Fruit fly (Drosophila melanogaster) whole organism, embryonic: ENCODE measurements around the gene Txl.

ENCODE experiments used
- Abd-B ChIP-seq: fragments of 200-800 bp; sonication (Bioruptor generic); optimal IDR thresholded peaks from 2 replicates; lab custom pipeline; 2018; ENCODE audit warnings: missing biosample characterization, mild to moderate bottlenecking, missing genetic modification characterization, moderate library complexity
- Asciz ChIP-seq: fragments of 200-800 bp; sonication (Bioruptor generic); optimal IDR thresholded peaks from 2 replicates; lab custom pipeline; 2017; ENCODE audit warnings: missing biosample characterization, mild to moderate bottlenecking, missing genetic modification characterization, missing genetic modification reagents
- B-H1 ChIP-seq: fragments of 200-800 bp; sonication (Bioruptor generic); IDR thresholded peaks from 3 replicates; pipeline ENCODE4 v1.3.6; 2022; ENCODE audit warnings: missing biosample characterization, missing genetic modification characterization
- CG10267 ChIP-seq: fragments of 200-800 bp; sonication (Bioruptor generic); optimal IDR thresholded peaks from 2 replicates; lab custom pipeline; 2018; ENCODE audit warnings: missing biosample characterization, mild to moderate bottlenecking, missing genetic modification characterization, moderate library complexity
- CG11085 ChIP-seq: fragments of 200-800 bp; sonication (Bioruptor generic); IDR thresholded peaks from 2 replicates; pipeline ENCODE4 v1.3.6; 2022; ENCODE audit warnings: missing biosample characterization, missing genetic modification characterization
- CG11695 ChIP-seq: fragments of 200-800 bp; sonication (Bioruptor generic); IDR thresholded peaks from 3 replicates; pipeline ENCODE4 v1.3.6; 2022; ENCODE audit warnings: missing biosample characterization, missing genetic modification characterization
- CG13287 ChIP-seq: fragments of 200-800 bp; sonication (Bioruptor generic); IDR thresholded peaks from 2 replicates; pipeline ENCODE4 v1.3.6; 2022; ENCODE audit warnings: missing biosample characterization, missing genetic modification characterization; ENCODE audit not compliant: partially characterized antibody
- CG13296 ChIP-seq: fragments of 200-800 bp; sonication (Bioruptor generic); optimal IDR thresholded peaks from 3 replicates; lab custom pipeline; 2018; ENCODE audit warnings: missing biosample characterization, mild to moderate bottlenecking, missing genetic modification characterization
- CG15073 ChIP-seq: fragments of 200-800 bp; sonication (Bioruptor generic); optimal IDR thresholded peaks from 2 replicates; lab custom pipeline; 2016; ENCODE audit warnings: missing biosample characterization, missing genetic modification characterization
- CG16815 ChIP-seq: fragments of 200-800 bp; sonication (Bioruptor generic); optimal IDR thresholded peaks from 3 replicates; lab custom pipeline; 2017; ENCODE audit warnings: missing biosample characterization, mild to moderate bottlenecking, missing genetic modification characterization
- CG16863 ChIP-seq: fragments of 200-800 bp; sonication (Bioruptor generic); optimal IDR thresholded peaks from 3 replicates; lab custom pipeline; 2016; ENCODE audit warnings: missing biosample characterization, missing genetic modification characterization
- CG1792 ChIP-seq: fragments of 200-800 bp; sonication (Bioruptor generic); optimal IDR thresholded peaks from 2 replicates; lab custom pipeline; 2016; ENCODE audit warnings: missing biosample characterization, missing genetic modification characterization
- CG2116 ChIP-seq: fragments of 200-800 bp; sonication (Bioruptor generic); optimal IDR thresholded peaks from 3 replicates; lab custom pipeline; 2018; ENCODE audit warnings: missing biosample characterization, mild to moderate bottlenecking, missing genetic modification characterization
- CG3281 ChIP-seq: fragments of 200-800 bp; sonication (Bioruptor generic); optimal IDR thresholded peaks from 3 replicates; lab custom pipeline; 2017; ENCODE audit warnings: missing biosample characterization, mild to moderate bottlenecking, missing genetic modification characterization
- CG3407 ChIP-seq: fragments of 200-800 bp; sonication (Bioruptor generic); optimal IDR thresholded peaks from 2 replicates; lab custom pipeline; 2018; ENCODE audit warnings: missing biosample characterization, mild to moderate bottlenecking, missing genetic modification characterization
- CG34376 ChIP-seq: fragments of 200-800 bp; sonication (Bioruptor generic); optimal IDR thresholded peaks from 2 replicates; lab custom pipeline; 2018; ENCODE audit warnings: missing biosample characterization, mild to moderate bottlenecking, missing genetic modification characterization
- CG4282 ChIP-seq: fragments of 200-800 bp; sonication (Bioruptor generic); optimal IDR thresholded peaks from 2 replicates; lab custom pipeline; 2016; ENCODE audit warnings: missing biosample characterization, missing genetic modification characterization
- CG43689 ChIP-seq: fragments of 200-800 bp; sonication (Bioruptor generic); IDR thresholded peaks from 2 replicates; pipeline ENCODE4 v1.3.6; 2022; ENCODE audit warnings: missing biosample characterization, missing genetic modification characterization
- CG4854 ChIP-seq: fragments of 200-800 bp; sonication (Bioruptor generic); optimal IDR thresholded peaks from 2 replicates; lab custom pipeline; 2016; ENCODE audit warnings: missing biosample characterization, missing genetic modification characterization, inconsistent platforms
- CG5245 ChIP-seq: fragments of 200-800 bp; sonication (Bioruptor generic); optimal IDR thresholded peaks from 3 replicates; lab custom pipeline; 2016; ENCODE audit warnings: missing biosample characterization, missing genetic modification characterization
- CG6765 ChIP-seq: fragments of 200-800 bp; sonication (Bioruptor generic); optimal IDR thresholded peaks from 3 replicates; lab custom pipeline; 2017; ENCODE audit warnings: missing biosample characterization, mild to moderate bottlenecking, missing genetic modification characterization
- CG6854 ChIP-seq: fragments of 200-800 bp; sonication (Bioruptor generic); optimal IDR thresholded peaks from 3 replicates; lab custom pipeline; 2017; ENCODE audit warnings: missing biosample characterization, mild to moderate bottlenecking, missing genetic modification characterization
- CG7372 ChIP-seq: fragments of 200-800 bp; sonication (Bioruptor generic); IDR thresholded peaks from 2 replicates; pipeline ENCODE4 v1.3.6; 2022; ENCODE audit warnings: missing biosample characterization, missing genetic modification characterization
- CG7786 ChIP-seq: fragments of 200-800 bp; sonication (Bioruptor generic); optimal IDR thresholded peaks from 2 replicates; lab custom pipeline; 2016; ENCODE audit warnings: missing biosample characterization, missing genetic modification characterization
- CHES-1-like ChIP-seq: fragments of 200-800 bp; sonication (Bioruptor generic); optimal IDR thresholded peaks from 2 replicates; lab custom pipeline; 2016; ENCODE audit warnings: missing biosample characterization, missing genetic modification characterization
- Dref ChIP-seq: fragments of 200-800 bp; sonication (Bioruptor generic); IDR thresholded peaks from 2 replicates; pipeline ENCODE4 v1.3.6; 2022; ENCODE audit warnings: missing biosample characterization, missing genetic modification characterization
- ERR ChIP-seq: fragments of 200-800 bp; sonication (Bioruptor generic); optimal IDR thresholded peaks from 2 replicates; lab custom pipeline; 2016; ENCODE audit warnings: missing biosample characterization, missing genetic modification characterization
- Fer2 ChIP-seq: fragments of 200-800 bp; sonication (Bioruptor generic); optimal IDR thresholded peaks from 2 replicates; lab custom pipeline; 2018; ENCODE audit warnings: missing biosample characterization, mild to moderate bottlenecking, missing genetic modification characterization, moderate library complexity
- H2.0 ChIP-seq: fragments of 200-800 bp; sonication (Bioruptor generic); IDR thresholded peaks from 2 replicates; pipeline ENCODE4 v1.3.6; 2022; ENCODE audit warnings: missing biosample characterization, missing genetic modification characterization
- Hand ChIP-seq: fragments of 200-800 bp; sonication (Bioruptor generic); optimal IDR thresholded peaks from 2 replicates; lab custom pipeline; 2017; ENCODE audit warnings: mild to moderate bottlenecking, missing biosample characterization, missing genetic modification reagents, missing genetic modification characterization
- Lim3 ChIP-seq: fragments of 200-800 bp; sonication (Bioruptor generic); IDR thresholded peaks from 2 replicates; pipeline ENCODE4 v1.3.6; 2022; ENCODE audit warnings: missing biosample characterization, missing genetic modification characterization
- Nf-YA ChIP-seq: fragments of 200-800 bp; sonication (Bioruptor generic); IDR thresholded peaks from 2 replicates; pipeline ENCODE4 v1.3.6; 2022; ENCODE audit warnings: missing biosample characterization, missing genetic modification characterization
- Nf-YB ChIP-seq: fragments of 200-800 bp; sonication (Bioruptor generic); optimal IDR thresholded peaks from 3 replicates; lab custom pipeline; 2019; ENCODE audit warnings: missing biosample characterization, mild to moderate bottlenecking, missing genetic modification characterization, moderate library complexity
- Spps ChIP-seq: fragments of 200-800 bp; sonication (Bioruptor generic); optimal IDR thresholded peaks from 2 replicates; lab custom pipeline; 2018; ENCODE audit warnings: missing biosample characterization, mild to moderate bottlenecking, missing genetic modification characterization
- aop ChIP-seq: fragments of 200-800 bp; sonication (Bioruptor generic); IDR thresholded peaks from 2 replicates; pipeline ENCODE4 v1.3.6; 2022; ENCODE audit warnings: missing biosample characterization, missing genetic modification characterization
- ara ChIP-seq: fragments of 200-800 bp; sonication (Bioruptor generic); IDR thresholded peaks from 2 replicates; pipeline ENCODE4 v1.3.6; 2022; ENCODE audit warnings: missing biosample characterization, missing genetic modification characterization
- cwo ChIP-seq: fragments of 200-800 bp; sonication (Bioruptor generic); optimal IDR thresholded peaks from 3 replicates; lab custom pipeline; 2017; ENCODE audit warnings: missing biosample characterization, missing genetic modification characterization, mild to moderate bottlenecking, moderate library complexity, missing genetic modification reagents
- dati ChIP-seq: fragments of 200-800 bp; sonication (Bioruptor generic); IDR thresholded peaks from 2 replicates; pipeline ENCODE4 v1.3.6; 2022; ENCODE audit warnings: missing biosample characterization, missing genetic modification characterization
- gce ChIP-seq: fragments of 200-800 bp; sonication (Bioruptor generic); IDR thresholded peaks from 3 replicates; pipeline ENCODE4 v1.3.6; 2022; ENCODE audit warnings: missing biosample characterization, missing genetic modification characterization
- h ChIP-seq: fragments of >200 bp; optimal IDR thresholded peaks from 2 replicates; lab custom pipeline; 2017
- kni ChIP-seq: fragments of 200-800 bp; sonication (Bioruptor generic); optimal IDR thresholded peaks from 3 replicates; lab custom pipeline; 2017; ENCODE audit warnings: mild to moderate bottlenecking, missing biosample characterization, missing genetic modification reagents, missing genetic modification characterization
- pb ChIP-seq: fragments of 200-800 bp; sonication (Bioruptor generic); optimal IDR thresholded peaks from 3 replicates; lab custom pipeline; 2016; ENCODE audit warnings: missing biosample characterization, missing genetic modification characterization
- pfk ChIP-seq: fragments of 200-800 bp; sonication (Bioruptor generic); optimal IDR thresholded peaks from 2 replicates; lab custom pipeline; 2018; ENCODE audit warnings: missing biosample characterization, mild to moderate bottlenecking, missing genetic modification characterization, moderate library complexity
- ranshi ChIP-seq: fragments of 200-800 bp; sonication (Bioruptor generic); IDR thresholded peaks from 2 replicates; pipeline ENCODE4 v1.3.6; 2022; ENCODE audit warnings: missing biosample characterization, missing genetic modification characterization
- sima ChIP-seq: fragments of 200-800 bp; sonication (Bioruptor generic); optimal IDR thresholded peaks from 2 replicates; lab custom pipeline; 2016; ENCODE audit warnings: missing biosample characterization, missing genetic modification characterization
- slp2 ChIP-seq: fragments of 200-800 bp; sonication (Bioruptor generic); optimal IDR thresholded peaks from 2 replicates; lab custom pipeline; 2016; ENCODE audit warnings: missing biosample characterization, missing genetic modification characterization
- ttk ChIP-seq: fragments of 200-800 bp; sonication (Bioruptor generic); IDR thresholded peaks from 2 replicates; pipeline ENCODE4 v2.1.2; 2022; ENCODE audit warnings: missing biosample characterization, missing genetic modification characterization
- twi ChIP-seq: fragments of 200-800 bp; optimal IDR thresholded peaks from 2 replicates; lab custom pipeline; 2019; ENCODE audit warnings: missing biosample characterization, mild to moderate bottlenecking, missing genetic modification characterization, moderate library complexity
- unpg ChIP-seq: fragments of 200-800 bp; sonication (Bioruptor generic); optimal IDR thresholded peaks from 3 replicates; lab custom pipeline; 2018; ENCODE audit warnings: missing biosample characterization, mild to moderate bottlenecking, missing genetic modification characterization, moderate library complexity
- vvl ChIP-seq: fragments of 200-800 bp; sonication (Bioruptor generic); IDR thresholded peaks from 2 replicates; pipeline ENCODE4 v1.3.6; 2022; ENCODE audit warnings: missing biosample characterization, missing genetic modification characterization

The Txl gene

DNA sequence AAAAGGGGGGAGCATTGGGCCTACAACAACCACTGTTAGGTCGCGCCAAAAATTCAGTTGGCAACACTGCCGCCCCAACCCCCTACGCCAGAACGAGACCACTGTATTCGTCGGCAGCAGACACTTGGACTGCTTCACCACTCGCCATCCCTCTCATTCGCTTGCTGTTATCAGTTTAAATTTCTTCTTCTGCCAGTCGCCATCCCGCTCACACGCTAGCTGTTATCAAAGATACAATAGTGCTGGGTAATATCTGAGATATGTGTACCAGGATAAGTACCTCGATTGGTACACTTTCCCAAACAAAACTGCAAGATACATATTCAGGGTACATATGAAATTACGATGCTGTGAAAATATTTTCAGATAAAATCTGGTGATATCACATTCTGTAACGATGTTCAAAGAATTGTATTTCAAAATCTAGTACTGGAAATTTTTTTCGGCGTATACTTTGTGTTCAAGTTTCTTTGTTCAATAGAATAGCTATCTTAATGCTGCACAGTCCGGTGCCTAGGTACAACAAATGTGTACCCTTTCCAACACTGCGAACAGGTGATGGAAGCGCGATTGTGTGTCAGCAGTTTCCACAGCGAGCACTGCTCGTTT, 5.3 kb downstream of the Txl start (continued):
- TF ChIP-seq unpg (GFP tag; lab: Kevin White, UChicago): peak; percentile 87
- peak; percentile 49 for TF ChIP-seq CG4282 (GFP tag; lab: Kevin White, UChicago)
- peak; percentile 69 for TF ChIP-seq CG7372
- TF ChIP-seq Lim3: no peak
- TF ChIP-seq CG10267 (tag; lab: Kevin White, UChicago): peak; percentile 94
- TF ChIP-seq slp2 (GFP tag; lab: Kevin White, UChicago): peak; percentile 82
- peak; percentile 79 for TF ChIP-seq Fer2
- TF ChIP-seq CG43689 (GFP tag; lab: Robert Waterston, UW): 0 out of 2 replicates have a peak, but pooled peaks have one; percentile 22
- TF ChIP-seq Nf-YB (GFP tag; lab: Kevin White, UChicago): peak; percentile 76
- TF ChIP-seq ranshi: peak; percentile 56; the same call in 1 of the 2 replicates
- peak; percentile 59 for TF ChIP-seq vvl (GFP tag; lab: Robert Waterston, UW)
- TF ChIP-seq CG16815 (GFP tag; lab: Kevin White, UChicago): peak; percentile 71
- TF ChIP-seq pfk: peak; percentile 28
- 0 out of 2 replicates have a peak, but pooled peaks have one; percentile 24 for TF ChIP-seq Dref (GFP tag; lab: Robert Waterston, UW)
- TF ChIP-seq CG4854 (GFP tag; lab: Kevin White, UChicago): peak; percentile 90
- TF ChIP-seq gce (GFP tag; lab: Robert Waterston, UW): 0 out of 3 replicates have a peak, but pooled peaks have one; percentile 16
- TF ChIP-seq CG15073 (GFP tag; lab: Kevin White, UChicago): peak; percentile 35
- TF ChIP-seq Spps (tag; lab: Kevin White, UChicago): peak; percentile 48
- no peak for TF ChIP-seq h (lab: Kevin White, UChicago)
- TF ChIP-seq CG6765 (GFP tag; lab: Kevin White, UChicago): peak; percentile 84
- TF ChIP-seq CHES-1-like (GFP tag; lab: Kevin White, UChicago): peak; percentile 88
- TF ChIP-seq CG6854 (GFP tag; lab: Kevin White, UChicago): peak; percentile 67
- TF ChIP-seq Nf-YA (GFP tag; lab: Robert Waterston, UW): 0 out of 2 replicates have a peak, but pooled peaks have one; percentile 10
- peak; percentile 79; the same call in 2 of the 3 replicates for TF ChIP-seq CG11695 (GFP tag; lab: Robert Waterston, UW)
- TF ChIP-seq pb: peak; percentile 68
- peak; percentile 57; the same call in 1 of the 2 replicates for TF ChIP-seq H2.0 (GFP tag; lab: Robert Waterston, UW)
- peak; percentile 94 for TF ChIP-seq CG34376 (GFP tag; lab: Kevin White, UChicago)
- peak; percentile 17; the same call in 1 of the 2 replicates for TF ChIP-seq CG13287 (GFP tag; lab: Robert Waterston, UW)
- TF ChIP-seq ara (GFP tag; lab: Robert Waterston, UW): no peak; the same call in 1 of the 2 replicates
- TF ChIP-seq aop (GFP tag; lab: Robert Waterston, UW): no peak
- TF ChIP-seq sima (GFP tag; lab: Kevin White, UChicago): no peak
- TF ChIP-seq CG11085: no peak
- TF ChIP-seq dati (GFP tag; lab: Robert Waterston, UW): no peak
- TF ChIP-seq B-H1 (GFP tag; lab: Robert Waterston, UW): peak; percentile 39; the same call in 2 of the 3 replicates
- peak; percentile 76 for TF ChIP-seq cwo (GFP tag; lab: Kevin White, UChicago)
- TF ChIP-seq CG13296: peak; percentile 88
- TF ChIP-seq Abd-B (GFP tag; lab: Kevin White, UChicago): peak; percentile 35
- peak; percentile 78 for TF ChIP-seq CG3407 (GFP tag; lab: Kevin White, UChicago)
- peak; percentile 77 for TF ChIP-seq kni (GFP tag; lab: Kevin White, UChicago)
- TF ChIP-seq CG2116: peak; percentile 48
- peak; percentile 92 for TF ChIP-seq CG7786 (GFP tag; lab: Kevin White, UChicago)
- peak; percentile 46 for TF ChIP-seq CG5245 (GFP tag; lab: Kevin White, UChicago)
- TF ChIP-seq CG1792 (GFP tag; lab: Kevin White, UChicago): peak; percentile 77
- TF ChIP-seq CG3281 (GFP tag; lab: Kevin White, UChicago): peak; percentile 91
- no peak for TF ChIP-seq Asciz (GFP tag; lab: Kevin White, UChicago)
- TF ChIP-seq CG16863 (GFP tag; lab: Kevin White, UChicago): peak; percentile 81
- peak; percentile 83 for TF ChIP-seq Hand (GFP tag; lab: Kevin White, UChicago)
- peak; percentile 76 for TF ChIP-seq twi
- TF ChIP-seq ttk: peak; percentile 41; the same call in 1 of the 2 replicates
- TF ChIP-seq ERR (GFP tag; lab: Kevin White, UChicago): peak; percentile 88
